Worm (Caenorhabditis elegans) whole organism, L3 larva: ENCODE results near the gene K09E4.3.

Experiments used
- R02D3.7 ChIP-seq: fragments of 150-350 bp; optimal IDR thresholded peaks from 2 replicates; lab custom pipeline; 2014; ENCODE audit warnings: missing biosample characterization, missing genetic modification characterization
- ZK546.5 ChIP-seq: sonication (generic microtip); optimal IDR thresholded peaks from 2 replicates; lab custom pipeline; 2017; ENCODE audit warnings: missing biosample characterization, missing genetic modification characterization
- aly-2 ChIP-seq: fragments of 150-350 bp; optimal IDR thresholded peaks from 2 replicates; lab custom pipeline; 2014; ENCODE audit warnings: missing biosample characterization, missing genetic modification characterization
- ceh-82 ChIP-seq: fragments of 150-350 bp; optimal IDR thresholded peaks from 2 replicates; lab custom pipeline; 2014; ENCODE audit warnings: missing biosample characterization, missing genetic modification characterization
- elt-3 ChIP-seq, 3 experiments: fragments of 150-350 bp in 1 of 3; sonication (generic microtip) in 2 of 3; optimal IDR thresholded peaks; 2 replicates in 2 of 3; 4 replicates in 1 of 3; lab custom pipeline; 2014 to 2017; ENCODE audit warnings: missing biosample characterization in 3 of 3, missing genetic modification characterization in 3 of 3
- fkh-10 ChIP-seq: sonication (generic microtip); optimal IDR thresholded peaks from 2 replicates; lab custom pipeline; 2017; ENCODE audit warnings: missing biosample characterization, missing genetic modification reagents, missing genetic modification characterization
- jun-1 ChIP-seq: fragments of 150-350 bp; optimal IDR thresholded peaks from 2 replicates; lab custom pipeline; 2014; ENCODE audit warnings: missing biosample characterization, missing genetic modification reagents, missing genetic modification characterization
- mdl-1 ChIP-seq: fragments of 150-350 bp; optimal IDR thresholded peaks from 2 replicates; lab custom pipeline; 2014; ENCODE audit warnings: missing biosample characterization, missing genetic modification characterization
- nhr-11 ChIP-seq: fragments of 150-350 bp; optimal IDR thresholded peaks from 2 replicates; lab custom pipeline; 2014; ENCODE audit warnings: missing biosample characterization, missing genetic modification characterization
- nhr-12 ChIP-seq: fragments of 150-350 bp; optimal IDR thresholded peaks from 2 replicates; lab custom pipeline; 2014; ENCODE audit warnings: missing biosample characterization, missing genetic modification characterization
- nhr-77 ChIP-seq: fragments of 150-350 bp; optimal IDR thresholded peaks from 2 replicates; lab custom pipeline; 2014; ENCODE audit warnings: missing biosample characterization, missing genetic modification characterization
- snpc-4 ChIP-seq: fragments of 150-350 bp; optimal IDR thresholded peaks from 2 replicates; lab custom pipeline; 2014; ENCODE audit warnings: missing biosample characterization, missing genetic modification characterization
- unc-62 ChIP-seq: fragments of 150-350 bp; sonication (generic microtip); optimal IDR thresholded peaks from 4 replicates; lab custom pipeline; 2014; ENCODE audit warnings: missing biosample characterization, missing genetic modification reagents, missing genetic modification characterization
- ztf-11 ChIP-seq: fragments of 150-350 bp; optimal IDR thresholded peaks from 2 replicates; lab custom pipeline; 2014; ENCODE audit warnings: missing biosample characterization, missing genetic modification characterization

DNA sequence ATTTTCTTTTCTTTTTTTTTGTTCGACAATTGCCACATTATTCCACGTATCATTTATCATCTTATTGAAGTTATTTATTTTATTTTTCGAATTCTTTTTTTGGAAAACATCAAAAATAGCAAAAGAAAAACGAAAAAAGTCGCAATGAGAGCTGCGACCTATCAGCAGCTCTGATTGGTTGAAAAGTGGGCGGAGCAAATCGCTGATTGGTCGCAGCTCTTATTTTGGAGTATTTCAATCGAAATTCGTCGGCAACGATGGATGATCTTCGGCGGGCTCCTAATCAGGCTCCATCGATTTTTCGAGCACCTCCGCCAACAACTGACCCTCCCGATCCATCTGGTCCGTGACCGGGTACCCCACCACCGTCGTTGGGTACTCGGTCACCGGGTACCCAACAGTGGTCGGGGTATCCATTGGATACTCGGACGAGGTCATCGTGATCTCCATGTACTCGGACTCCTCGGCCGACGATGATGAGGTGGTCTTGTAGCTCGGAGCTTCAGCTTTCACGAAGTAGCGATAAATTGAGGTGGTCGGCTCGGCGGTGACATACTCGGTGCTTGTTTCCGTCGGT, 36.9 kb downstream of the K09E4.3 start:
- TF ChIP-seq fkh-10 (GFP tag; lab: Kevin White, UChicago) (no peak), aly-2 (no peak), nhr-12 (tag; lab: Kevin White, UChicago) (no peak), ceh-82 (tag; lab: Kevin White, UChicago) (no peak), snpc-4 (tag; lab: Kevin White, UChicago) (no peak), ztf-11 (no peak), jun-1 (tag; lab: Kevin White, UChicago) (no peak), mdl-1 (tag; lab: Kevin White, UChicago) (no peak), nhr-11 (tag; lab: Kevin White, UChicago) (no peak), elt-3 (tag; optimal IDR thresholded peaks at IDR 0.05; lab: Kevin White, UChicago) (no peak), R02D3.7 (tag; lab: Kevin White, UChicago) (no peak), nhr-77 (no peak), ZK546.5 (tag; lab: Kevin White, UChicago) (no peak), unc-62 (GFP tag; lab: Kevin White, UChicago) (no peak)
